Worm (Caenorhabditis elegans): ENCODE measurements around the gene eat-17.

The eat-17 gene

ce11 chrX:16413208-16413995 is 3.2 kb downstream of the eat-17 start:
- TF ChIP-seq nhr-80 (tag; optimal IDR thresholded peaks at IDR 0.05) = peak; percentile 45
- TF ChIP-seq rpc-1 (optimal IDR thresholded peaks at IDR 0.05) = no peak
- no peak for TF ChIP-seq rpc-1 (tag; optimal IDR thresholded peaks at IDR 0.05)

ce11 chrX:16411985-16412384 is 4.7 kb downstream of the eat-17 start:
- no peak for TF ChIP-seq ztf-25 (GFP tag; IDR thresholded peaks at IDR 0.05)
- no peak for TF ChIP-seq hlh-26 (GFP tag; conservative IDR thresholded peaks at IDR 0.05)
- TF ChIP-seq cebp-1 (GFP tag; IDR thresholded peaks at IDR 0.05) = no peak; the same call in 1 of the 2 replicates
- TF ChIP-seq cebp-1 (tag; optimal IDR thresholded peaks at IDR 0.05) = peak; percentile 87

- TF ChIP-seq dox-1 (GFP tag; IDR thresholded peaks at IDR 0.05) = no peak
- no peak for TF ChIP-seq aptf-2 (GFP tag; conservative IDR thresholded peaks at IDR 0.05)
- TF ChIP-seq ama-1 (optimal IDR thresholded peaks at IDR 0.05) = no peak
- TF ChIP-seq ama-1 (GFP tag; optimal IDR thresholded peaks at IDR 0.05) = no peak
- TF ChIP-seq madf-10 (tag; optimal IDR thresholded peaks at IDR 0.05) = peak; percentile 93
- TF ChIP-seq lir-1 (GFP tag; conservative IDR thresholded peaks at IDR 0.05) = no peak
- TF ChIP-seq zfh-2 (GFP tag; conservative IDR thresholded peaks at IDR 0.05) = peak; percentile 40; the same call in 1 of the 2 replicates
These were observed 7.4 kb downstream of the eat-17 start for ce11 chrX:16409220-16409619.

ce11 chrX:16406632-16407031 is 10.0 kb downstream of the eat-17 start:
- TF ChIP-seq madf-3 (GFP tag; IDR thresholded peaks at IDR 0.05) (0 out of 2 replicates have a peak, but pooled peaks have one; percentile 60), snpc-3.4 (tag; optimal IDR thresholded peaks at IDR 0.05) (no peak), hlh-26 (GFP tag; conservative IDR thresholded peaks at IDR 0.05) (no peak), F49E8.2 (tag; optimal IDR thresholded peaks at IDR 0.05; ENCODE audit: insufficient read depth) (no peak), B0336.3 (GFP tag; IDR thresholded peaks at IDR 0.05) (no peak), hsf-1 (GFP tag; IDR thresholded peaks at IDR 0.05) (no peak), sptf-2 (GFP tag; optimal IDR thresholded peaks at IDR 0.05) (no peak), nfya-2 (GFP tag; IDR thresholded peaks at IDR 0.05) (no peak)

ce11 chrX:16404815-16405214 is 11.8 kb downstream of the eat-17 start:
- TF ChIP-seq B0261.1 (tag; optimal IDR thresholded peaks at IDR 0.05) = no peak
- no peak for TF ChIP-seq B0035.1 (tag; optimal IDR thresholded peaks at IDR 0.05)
- 0 out of 2 replicates have a peak, but pooled peaks have one; percentile 9 for TF ChIP-seq Y95B8A.8 (GFP tag; IDR thresholded peaks at IDR 0.05)
- peak; percentile 16 for TF ChIP-seq lin-40 (tag; optimal IDR thresholded peaks at IDR 0.05)
- TF ChIP-seq T07F8.4 (tag; optimal IDR thresholded peaks at IDR 0.05) = no peak
- no peak for TF ChIP-seq sdz-38 (tag; optimal IDR thresholded peaks at IDR 0.05)
- TF ChIP-seq nhr-80 (tag; optimal IDR thresholded peaks at IDR 0.05) = peak; percentile 79
- 0 out of 2 replicates have a peak, but pooled peaks have one; percentile 22 for TF ChIP-seq dox-1 (GFP tag; IDR thresholded peaks at IDR 0.05)
- no peak for TF ChIP-seq snpc-1.1 (tag; optimal IDR thresholded peaks at IDR 0.05; ENCODE audit: insufficient read depth)
- peak; percentile 2 for TF ChIP-seq attf-5 (GFP tag; optimal IDR thresholded peaks at IDR 0.05)
- no peak for TF ChIP-seq F10E7.11 (tag; optimal IDR thresholded peaks at IDR 0.05)
- TF ChIP-seq unc-62 (GFP tag; optimal IDR thresholded peaks at IDR 0.05) = peak; percentile 1
- TF ChIP-seq mel-28 (tag; optimal IDR thresholded peaks at IDR 0.05; ENCODE audit: borderline replicate concordance) = no peak
- no peak for TF ChIP-seq nhr-120 (GFP tag; IDR thresholded peaks at IDR 0.05)
- 0 out of 2 replicates have a peak, but pooled peaks have one; percentile 23 for TF ChIP-seq B0336.3 (GFP tag; IDR thresholded peaks at IDR 0.05)
- no peak for TF ChIP-seq T26A5.8 (tag; optimal IDR thresholded peaks at IDR 0.05)
- TF ChIP-seq ceh-27 (GFP tag; optimal IDR thresholded peaks at IDR 0.05) = peak; percentile 20
- no peak for TF ChIP-seq nhr-90 (tag; optimal IDR thresholded peaks at IDR 0.05)
- TF ChIP-seq cebp-1 (GFP tag; IDR thresholded peaks at IDR 0.05) = no peak
- peak; percentile 22 for TF ChIP-seq cebp-1 (tag; optimal IDR thresholded peaks at IDR 0.05)
- TF ChIP-seq ztf-26 (tag; optimal IDR thresholded peaks at IDR 0.05) = peak; percentile 19
